Fruit fly (Drosophila melanogaster) whole organism, embryonic: Measurements from ENCODE around the gene CG34295.

ENCODE experiments used
- Atf-2 ChIP-seq: fragments of 200-800 bp; sonication (Bioruptor generic); optimal IDR thresholded peaks from 2 replicates; lab custom pipeline; 2016; ENCODE audit warnings: missing biosample characterization, missing genetic modification characterization
- B-H1 ChIP-seq: fragments of 200-800 bp; sonication (Bioruptor generic); IDR thresholded peaks from 3 replicates; pipeline ENCODE4 v1.3.6; 2022; ENCODE audit warnings: missing biosample characterization, missing genetic modification characterization
- BEAF-32 ChIP-seq: fragments of 200-800 bp; sonication (Bioruptor generic); optimal IDR thresholded peaks from 3 replicates; lab custom pipeline; 2017; ENCODE audit warnings: missing biosample characterization, missing genetic modification characterization, mild to moderate bottlenecking, moderate library complexity, missing genetic modification reagents
- Bgb ChIP-seq: fragments of 200-800 bp; sonication (Bioruptor generic); IDR thresholded peaks from 2 replicates; pipeline ENCODE4 v1.3.6; 2022; ENCODE audit warnings: missing biosample characterization, missing genetic modification characterization; ENCODE audit not compliant: partially characterized antibody
- CG10959 ChIP-seq: fragments of 200-800 bp; sonication (Bioruptor generic); IDR thresholded peaks from 2 replicates; pipeline ENCODE4 v1.3.6; 2022; ENCODE audit warnings: missing biosample characterization, missing genetic modification characterization
- CG11247 ChIP-seq: fragments of 200-800 bp; sonication (Bioruptor generic); IDR thresholded peaks from 2 replicates; pipeline ENCODE4 v1.3.6; 2022; ENCODE audit warnings: missing biosample characterization, missing genetic modification characterization
- CG11456 ChIP-seq: fragments of 200-800 bp; sonication (Bioruptor generic); IDR thresholded peaks from 3 replicates; pipeline ENCODE4 v1.3.6; 2022; ENCODE audit warnings: missing biosample characterization, missing genetic modification characterization
- CG14965 ChIP-seq: fragments of 200-800 bp; sonication (Bioruptor generic); optimal IDR thresholded peaks from 2 replicates; lab custom pipeline; 2016; ENCODE audit warnings: missing biosample characterization, missing genetic modification characterization, borderline replicate concordance
- CG1603 ChIP-seq: fragments of 200-800 bp; sonication (Bioruptor generic); optimal IDR thresholded peaks from 2 replicates; lab custom pipeline; 2019; ENCODE audit warnings: missing biosample characterization, mild to moderate bottlenecking, missing genetic modification characterization, moderate library complexity
- CG16813 ChIP-seq: fragments of 200-800 bp; sonication (Bioruptor generic); IDR thresholded peaks from 3 replicates; pipeline ENCODE4 v1.3.6; 2022; ENCODE audit warnings: missing biosample characterization, missing genetic modification characterization; ENCODE audit not compliant: partially characterized antibody
- CG18262 ChIP-seq: fragments of 200-800 bp; optimal IDR thresholded peaks from 3 replicates; lab custom pipeline; 2019; ENCODE audit warnings: missing biosample characterization, mild to moderate bottlenecking, missing genetic modification characterization, moderate library complexity
- CG32532 ChIP-seq: fragments of 200-800 bp; sonication (Bioruptor generic); IDR thresholded peaks from 2 replicates; pipeline ENCODE4 v1.3.6; 2022; ENCODE audit warnings: missing biosample characterization, missing genetic modification characterization
- CG3847 ChIP-seq: fragments of 200-800 bp; sonication (Bioruptor generic); IDR thresholded peaks from 2 replicates; pipeline ENCODE4 v1.3.6; 2022; ENCODE audit warnings: missing biosample characterization, missing genetic modification characterization
- CG6791 ChIP-seq: fragments of 200-800 bp; sonication (Bioruptor generic); IDR thresholded peaks from 3 replicates; pipeline ENCODE4 v1.3.6; 2022; ENCODE audit warnings: missing biosample characterization, missing genetic modification characterization; ENCODE audit not compliant: partially characterized antibody
- CHES-1-like ChIP-seq: fragments of 200-800 bp; sonication (Bioruptor generic); optimal IDR thresholded peaks from 2 replicates; lab custom pipeline; 2016; ENCODE audit warnings: missing biosample characterization, missing genetic modification characterization
- Dip3 ChIP-seq: fragments of 200-800 bp; sonication (Bioruptor generic); optimal IDR thresholded peaks from 3 replicates; lab custom pipeline; 2016; ENCODE audit warnings: missing biosample characterization, missing genetic modification characterization
- Ets65A ChIP-seq: fragments of 200-800 bp; sonication (Bioruptor generic); peaks from one replicate; lab custom pipeline; 2016; ENCODE audit warnings: missing biosample characterization, missing genetic modification characterization
- HLH54F ChIP-seq: fragments of 200-800 bp; sonication (Bioruptor generic); optimal IDR thresholded peaks from 3 replicates; lab custom pipeline; 2016; ENCODE audit warnings: missing biosample characterization, missing genetic modification characterization
- Opbp ChIP-seq: fragments of 200-800 bp; sonication (Bioruptor generic); IDR thresholded peaks from 3 replicates; pipeline ENCODE4 v1.3.6; 2022; ENCODE audit warnings: missing biosample characterization, missing genetic modification characterization; ENCODE audit not compliant: partially characterized antibody
- Pdp1 ChIP-seq, 2 experiments: fragments of 200-800 bp; sonication (Bioruptor generic); optimal IDR thresholded peaks; 3 replicates each; lab custom pipeline; 2016; ENCODE audit warnings: missing biosample characterization in 2 of 2, missing genetic modification characterization in 2 of 2, mild to moderate bottlenecking in 1 of 2, moderate library complexity in 1 of 2
- Rfx ChIP-seq: fragments of 200-800 bp; sonication (Bioruptor generic); IDR thresholded peaks from 2 replicates; pipeline ENCODE4 v1.3.6; 2022; ENCODE audit warnings: missing biosample characterization, missing genetic modification characterization
- Sox100B ChIP-seq: fragments of 200-800 bp; sonication (Bioruptor generic); optimal IDR thresholded peaks from 3 replicates; lab custom pipeline; 2018; ENCODE audit warnings: missing biosample characterization, mild to moderate bottlenecking, missing genetic modification characterization
- Usf ChIP-seq: fragments of 200-800 bp; sonication (Bioruptor generic); optimal IDR thresholded peaks from 2 replicates; lab custom pipeline; 2017; ENCODE audit warnings: missing genotype, missing biosample characterization, missing genetic modification characterization
- YL-1 ChIP-seq: fragments of 200-800 bp; sonication (Bioruptor generic); optimal IDR thresholded peaks from 3 replicates; lab custom pipeline; 2017; ENCODE audit warnings: missing biosample characterization, mild to moderate bottlenecking, missing genetic modification characterization
- ash1 ChIP-seq: fragments of 200-800 bp; sonication (Bioruptor generic); optimal IDR thresholded peaks from 2 replicates; lab custom pipeline; 2018; ENCODE audit warnings: missing biosample characterization, mild to moderate bottlenecking, missing genetic modification characterization
- bigmax ChIP-seq: fragments of 200-800 bp; sonication (Bioruptor generic); optimal IDR thresholded peaks from 2 replicates; lab custom pipeline; 2018; ENCODE audit warnings: missing biosample characterization, mild to moderate bottlenecking, missing genetic modification characterization
- crol ChIP-seq: fragments of 200-800 bp; sonication (Bioruptor generic); IDR thresholded peaks from 2 replicates; pipeline ENCODE4 v1.3.6; 2022; ENCODE audit warnings: missing biosample characterization, missing genetic modification characterization
- da ChIP-seq: fragments of 200-800 bp; sonication (Bioruptor generic); optimal IDR thresholded peaks from 2 replicates; lab custom pipeline; 2016; ENCODE audit warnings: missing biosample characterization, missing genetic modification characterization
- dm ChIP-seq: fragments of 200-800 bp; sonication (Bioruptor generic); optimal IDR thresholded peaks from 3 replicates; lab custom pipeline; 2016; ENCODE audit warnings: missing biosample characterization, missing genetic modification characterization
- eve ChIP-seq, 2 experiments: fragments of >200 bp; optimal IDR thresholded peaks; 2 replicates each; lab custom pipeline; 2017; ENCODE audit warnings: missing biosample characterization in 2 of 2, missing genetic modification characterization in 2 of 2
- fd3F ChIP-seq: fragments of 200-800 bp; sonication (Bioruptor generic); optimal IDR thresholded peaks from 2 replicates; lab custom pipeline; 2018; ENCODE audit warnings: missing biosample characterization, mild to moderate bottlenecking, missing genetic modification characterization, moderate library complexity
- ftz-f1 ChIP-seq: fragments of 200-800 bp; sonication (Bioruptor generic); optimal IDR thresholded peaks from 2 replicates; lab custom pipeline; 2016; ENCODE audit warnings: missing biosample characterization, missing genetic modification characterization
- gro ChIP-seq: fragments of 200-800 bp; sonication (Bioruptor generic); optimal IDR thresholded peaks from 2 replicates; lab custom pipeline; 2016; ENCODE audit warnings: missing biosample characterization, missing genetic modification characterization
- hkb ChIP-seq, 2 experiments: fragments of 200-800 bp in 1 of 2; fragments of >200 bp in 1 of 2; sonication (Bioruptor generic) in 1 of 2; IDR thresholded peaks in 1 of 2; optimal IDR thresholded peaks in 1 of 2; 2 replicates each; pipeline versions ENCODE4 v1.3.6 to Lab custom; 2017 to 2022; ENCODE audit warnings: missing biosample characterization in 1 of 2, missing genetic modification characterization in 1 of 2
- jumu ChIP-seq: fragments of 200-800 bp; sonication (Bioruptor generic); optimal IDR thresholded peaks from 3 replicates; lab custom pipeline; 2016; ENCODE audit warnings: missing biosample characterization, missing genetic modification characterization
- ken ChIP-seq: fragments of 200-800 bp; sonication (Bioruptor generic); IDR thresholded peaks from 3 replicates; pipeline ENCODE4 v1.3.6; 2022; ENCODE audit warnings: missing biosample characterization, missing genetic modification characterization
- lmd ChIP-seq: fragments of 200-800 bp; sonication (Bioruptor generic); IDR thresholded peaks from 2 replicates; pipeline ENCODE4 v1.3.6; 2022; ENCODE audit warnings: missing biosample characterization, missing genetic modification characterization
- lola ChIP-seq, 3 experiments: fragments of >200 bp in 2 of 3; fragments of 200-800 bp in 1 of 3; sonication (Bioruptor generic) in 1 of 3; optimal IDR thresholded peaks; 2 replicates each; lab custom pipeline; 2017 to 2019; ENCODE audit warnings: missing biosample characterization in 3 of 3, missing genetic modification characterization in 3 of 3, mild to moderate bottlenecking in 1 of 3, moderate library complexity in 1 of 3
- prd ChIP-seq, 3 experiments: fragments of >200 bp in 2 of 3; fragments of 200-800 bp in 1 of 3; sonication (Bioruptor generic) in 1 of 3; optimal IDR thresholded peaks in 2 of 3; IDR thresholded peaks in 1 of 3; 2 replicates in 2 of 3; 3 replicates in 1 of 3; pipeline versions ENCODE4 v1.3.6 to Lab custom; 2017 to 2022; ENCODE audit warnings: missing biosample characterization in 1 of 3, missing genetic modification characterization in 1 of 3
- ranshi ChIP-seq: fragments of 200-800 bp; sonication (Bioruptor generic); IDR thresholded peaks from 2 replicates; pipeline ENCODE4 v1.3.6; 2022; ENCODE audit warnings: missing biosample characterization, missing genetic modification characterization
- row ChIP-seq: fragments of 200-800 bp; sonication (Bioruptor generic); IDR thresholded peaks from 3 replicates; pipeline ENCODE4 v1.3.6; 2022; ENCODE audit warnings: missing biosample characterization, missing genetic modification characterization
- tgo ChIP-seq: fragments of 200-800 bp; sonication (Bioruptor generic); IDR thresholded peaks from 3 replicates; pipeline ENCODE4 v1.3.6; 2022; ENCODE audit warnings: missing biosample characterization, missing genetic modification characterization

The CG34295 gene

DNA sequence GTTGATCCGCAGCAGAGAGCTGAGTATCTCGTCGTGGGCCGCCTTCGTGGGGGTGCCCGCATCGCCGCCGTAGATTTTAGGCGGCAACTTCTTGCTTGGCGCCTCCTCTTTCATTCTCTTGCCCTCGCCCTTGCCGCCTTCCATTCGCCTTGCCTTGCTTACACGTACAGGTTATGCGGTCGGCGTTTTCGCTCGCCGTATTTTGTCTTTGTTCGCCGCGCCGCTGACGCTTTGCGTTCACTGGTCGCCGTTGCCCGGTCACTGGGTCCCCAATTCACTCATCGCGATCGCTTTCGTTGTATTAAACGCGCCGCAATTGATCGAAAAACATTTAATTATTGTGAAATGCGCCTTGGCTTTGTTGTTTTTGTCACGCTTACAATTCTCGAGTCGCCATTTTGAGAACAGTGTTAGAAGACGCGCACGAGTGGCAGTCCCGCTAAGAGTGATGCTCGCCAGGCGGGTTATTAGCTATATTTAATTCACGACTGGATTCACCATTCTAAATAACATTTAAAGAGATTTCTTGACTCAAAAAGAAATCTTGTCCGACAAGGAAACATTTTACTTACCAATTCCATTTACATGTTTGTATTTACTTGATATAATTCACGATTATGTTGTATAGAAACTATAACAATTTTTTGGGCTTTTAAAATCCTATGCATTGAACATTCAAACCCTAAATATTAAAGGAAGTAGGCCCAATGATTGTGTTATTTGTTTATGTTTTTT, 21.7 kb downstream of the CG34295 start, which contains the start of gene wdn (continued):
- no peak for TF ChIP-seq tgo (GFP tag; lab: Robert Waterston, UW)
- TF ChIP-seq Bgb (GFP tag; lab: Robert Waterston, UW), result peak; percentile 25; the same call in 1 of the 2 replicates
- peak; percentile 11; the same call in 1 of the 2 replicates for TF ChIP-seq lmd
- TF ChIP-seq CG11247, result no peak
- peak; percentile 69 for TF ChIP-seq Ets65A
- peak; percentile 41 for TF ChIP-seq CG1603 (tag; lab: Kevin White, UChicago)
- peak; percentile 17 for TF ChIP-seq BEAF-32 (GFP tag; lab: Kevin White, UChicago)
- no peak for TF ChIP-seq CG14965 (GFP tag; lab: Kevin White, UChicago)
- TF ChIP-seq bigmax (GFP tag; lab: Kevin White, UChicago), result peak; percentile 91
- peak; percentile 87 for TF ChIP-seq YL-1 (GFP tag; lab: Kevin White, UChicago)
- no peak for TF ChIP-seq CG3847 (GFP tag; lab: Robert Waterston, UW)
- peak; percentile 15 for TF ChIP-seq CG18262 (tag; lab: Kevin White, UChicago)
- TF ChIP-seq CG32532, result no peak
- 0 out of 3 replicates have a peak, but pooled peaks have one; percentile 28 for TF ChIP-seq CG16813
- peak; percentile 88 for TF ChIP-seq crol (GFP tag; lab: Robert Waterston, UW)
- no peak for TF ChIP-seq gro (GFP tag; lab: Kevin White, UChicago)
- TF ChIP-seq Dip3 (GFP tag; lab: Kevin White, UChicago), result peak; percentile 12
- no peak for TF ChIP-seq ash1 (GFP tag; lab: Kevin White, UChicago)
- TF ChIP-seq Usf, result no peak
- TF ChIP-seq CG6791 (GFP tag; lab: Robert Waterston, UW), result no peak
- no peak for TF ChIP-seq lola (GFP tag; optimal IDR thresholded peaks at IDR 0.05; lab: Kevin White, UChicago)
- no peak for TF ChIP-seq Atf-2 (GFP tag; lab: Kevin White, UChicago)
- no peak for TF ChIP-seq CG11456 (GFP tag; lab: Robert Waterston, UW)
- peak; percentile 74 for TF ChIP-seq row (GFP tag; lab: Robert Waterston, UW)
- peak; percentile 63 for TF ChIP-seq dm (GFP tag; lab: Kevin White, UChicago)
- TF ChIP-seq CG10959 (GFP tag; lab: Robert Waterston, UW), result no peak
- peak in 1 of 2 experiments; percentile 29 for TF ChIP-seq prd (optimal IDR thresholded peaks at IDR 0.05; lab: Kevin White, UChicago)
- TF ChIP-seq prd (GFP tag; IDR thresholded peaks at IDR 0.05; lab: Robert Waterston, UW), result no peak
- peak; percentile 73 for TF ChIP-seq ftz-f1 (GFP tag; lab: Kevin White, UChicago)
- no peak for TF ChIP-seq eve (GFP tag; optimal IDR thresholded peaks at IDR 0.05; lab: Kevin White, UChicago)
- no peak for TF ChIP-seq hkb (optimal IDR thresholded peaks at IDR 0.05; lab: Kevin White, UChicago)
- TF ChIP-seq hkb (GFP tag; IDR thresholded peaks at IDR 0.05; lab: Robert Waterston, UW), result no peak
- TF ChIP-seq da, result no peak
- TF ChIP-seq Rfx, result peak; percentile 30; the same call in 1 of the 2 replicates
- no peak for TF ChIP-seq B-H1 (GFP tag; lab: Robert Waterston, UW)
- TF ChIP-seq CHES-1-like (GFP tag; lab: Kevin White, UChicago), result peak; percentile 35
- no peak for TF ChIP-seq HLH54F
- TF ChIP-seq jumu (GFP tag; lab: Kevin White, UChicago), result peak; percentile 3
- peak in 1 of 2 experiments; percentile 38 for TF ChIP-seq Pdp1 (GFP tag; optimal IDR thresholded peaks at IDR 0.05; lab: Kevin White, UChicago)
- no peak for TF ChIP-seq Sox100B (GFP tag; lab: Kevin White, UChicago)
- TF ChIP-seq fd3F (GFP tag; lab: Kevin White, UChicago), result no peak
- 0 out of 2 replicates have a peak, but pooled peaks have one; percentile 13 for TF ChIP-seq ranshi
- no peak for TF ChIP-seq ken (GFP tag; lab: Robert Waterston, UW)
- TF ChIP-seq Opbp (GFP tag; lab: Robert Waterston, UW), result 0 out of 3 replicates have a peak, but pooled peaks have one; percentile 8
- TF ChIP-seq, all 482 proteins: peak for 64
